Worm (Caenorhabditis elegans) whole organism, young adult: ENCODE data around the gene W02D7.5.

Experiments
- F22D6.2 ChIP-seq: sonication (generic microtip); optimal IDR thresholded peaks from 2 replicates; lab custom pipeline; 2016; ENCODE audit warnings: mild to moderate bottlenecking, missing genetic modification characterization, missing compliant biosample characterization
- F52B5.7 ChIP-seq: sonication (generic microtip); optimal IDR thresholded peaks from 2 replicates; lab custom pipeline; 2016; ENCODE audit warnings: mild to moderate bottlenecking, missing genetic modification characterization, missing compliant biosample characterization
- dpl-1 ChIP-seq: fragments of 150-350 bp; optimal IDR thresholded peaks from 2 replicates; lab custom pipeline; 2014; ENCODE audit warnings: missing biosample characterization, missing genetic modification reagents, missing genetic modification characterization
- ekl-4 ChIP-seq: fragments of 200-800 bp; sonication (Bioruptor generic); IDR thresholded peaks from 2 replicates; pipeline ENCODE4 v1.3.6; 2022; ENCODE audit warnings: missing genetic modification reagents, missing genetic modification characterization, missing compliant biosample characterization
- gei-17 ChIP-seq: fragments of 200-800 bp; sonication (Bioruptor generic); optimal IDR thresholded peaks from 2 replicates; lab custom pipeline; 2018; ENCODE audit warnings: mild to moderate bottlenecking, missing genetic modification characterization, missing compliant biosample characterization
- him-1 ChIP-seq: sonication (generic microtip); optimal IDR thresholded peaks from 2 replicates; lab custom pipeline; 2016; ENCODE audit warnings: missing genotype, missing genetic modification reagents, missing genetic modification characterization, missing compliant biosample characterization
- hsf-1 ChIP-seq: fragments of 200-800 bp; sonication (Bioruptor generic); IDR thresholded peaks from 2 replicates; pipeline ENCODE4 v1.3.6; 2022; ENCODE audit warnings: missing genetic modification reagents, missing genetic modification characterization, missing compliant biosample characterization

ce11 chrV:8297504-8297903, 1.5 kb downstream of the W02D7.5 start, which contains the start of gene W02D7.4:
- TF ChIP-seq gei-17 (GFP tag; lab: Kevin White, UChicago) (no peak), hsf-1 (GFP tag; lab: Robert Waterston, UW) (no peak), F22D6.2 (tag; lab: Kevin White, UChicago) (no peak), ekl-4 (GFP tag; lab: Robert Waterston, UW) (no peak), dpl-1 (no peak), him-1 (tag; lab: Kevin White, UChicago) (no peak), F52B5.7 (no peak)
